Fruit fly (Drosophila melanogaster): ENCODE results near the gene Klp3A.

Klp3A gene

DNA sequence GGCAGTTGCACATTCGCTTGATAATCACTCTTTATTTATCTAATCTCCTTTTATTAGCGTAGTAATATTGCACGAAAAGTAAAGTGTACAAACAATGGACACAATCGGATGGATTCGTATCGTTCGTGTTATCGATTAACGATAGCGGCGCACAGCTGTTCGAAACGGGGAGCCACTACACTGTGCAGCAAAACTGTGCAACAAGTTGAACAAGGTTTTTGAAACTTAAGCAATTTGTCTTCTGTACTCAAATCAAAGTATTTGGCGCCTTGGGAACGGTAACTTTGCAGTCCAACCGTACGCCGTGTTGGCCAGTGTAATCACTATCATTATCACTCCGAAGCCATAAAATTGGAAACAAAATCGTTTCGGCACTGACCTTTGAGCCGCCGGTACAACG, 15.8 kb upstream of the Klp3A start, which contains the start of the genes Tsp3A and Seipin (continued):
- TF ChIP-seq CG33557 (GFP tag; optimal IDR thresholded peaks at IDR 0.05): peak; percentile 3
- no peak for TF ChIP-seq CG8478 (optimal IDR thresholded peaks at IDR 0.05)
- TF ChIP-seq ems (GFP tag; optimal IDR thresholded peaks at IDR 0.05): peak; percentile 76
- TF ChIP-seq Hr78 (GFP tag; optimal IDR thresholded peaks at IDR 0.05): peak in 1 of 2 experiments; percentile 71
- peak; percentile 47; the same call in 1 of the 2 replicates for TF ChIP-seq sim (GFP tag; IDR thresholded peaks at IDR 0.05)
- peak; percentile 96 for TF ChIP-seq Rfx (GFP tag; IDR thresholded peaks at IDR 0.05)
- peak; percentile 80 for TF ChIP-seq CG10209 (GFP tag; optimal IDR thresholded peaks at IDR 0.05)
- peak; percentile 73 for TF ChIP-seq CG17612 (GFP tag; IDR thresholded peaks at IDR 0.05)
- TF ChIP-seq CG4360 (GFP tag; IDR thresholded peaks at IDR 0.05): peak; percentile 59
- TF ChIP-seq CG8290 (GFP tag; optimal IDR thresholded peaks at IDR 0.05): peak; percentile 35
- TF ChIP-seq CG8290 (tag; optimal IDR thresholded peaks at IDR 0.05): peak in 1 of 2 experiments; percentile 98
- TF ChIP-seq CG16815 (GFP tag; optimal IDR thresholded peaks at IDR 0.05): peak; percentile 59
- peak; percentile 46 for TF ChIP-seq CG5245 (GFP tag; optimal IDR thresholded peaks at IDR 0.05)
- TF ChIP-seq org-1 (GFP tag; optimal IDR thresholded peaks at IDR 0.05): peak; percentile 83
- TF ChIP-seq Antp (GFP tag; optimal IDR thresholded peaks at IDR 0.05): peak; percentile 86
- TF ChIP-seq CG13296 (GFP tag; optimal IDR thresholded peaks at IDR 0.05): peak; percentile 89
- peak; percentile 65 for TF ChIP-seq Blimp-1 (GFP tag; optimal IDR thresholded peaks at IDR 0.05)
- TF ChIP-seq da (GFP tag; optimal IDR thresholded peaks at IDR 0.05): peak; percentile 69
- TF ChIP-seq Mes4 (GFP tag; optimal IDR thresholded peaks at IDR 0.05): peak; percentile 74
- TF ChIP-seq CG12659 (GFP tag; optimal IDR thresholded peaks at IDR 0.05): peak; percentile 88
- peak; percentile 84 for TF ChIP-seq pho (GFP tag; optimal IDR thresholded peaks at IDR 0.05)
- TF ChIP-seq en (GFP tag; optimal IDR thresholded peaks at IDR 0.05): peak; percentile 52
- peak; percentile 81 for TF ChIP-seq CG13424 (tag; optimal IDR thresholded peaks at IDR 0.05)
- peak; percentile 27 for TF ChIP-seq gfzf (GFP tag; optimal IDR thresholded peaks at IDR 0.05)
- TF ChIP-seq knrl (GFP tag; IDR thresholded peaks at IDR 0.05; ENCODE audit: partially characterized antibody): no peak
- peak; percentile 91 for TF ChIP-seq CG2678 (tag; optimal IDR thresholded peaks at IDR 0.05)
- peak; percentile 38 for TF ChIP-seq zen (tag; optimal IDR thresholded peaks at IDR 0.05)
- TF ChIP-seq Hand (GFP tag; optimal IDR thresholded peaks at IDR 0.05): peak; percentile 80
- peak; percentile 80 for TF ChIP-seq CG6813 (GFP tag; optimal IDR thresholded peaks at IDR 0.05)
- no peak for TF ChIP-seq CG18764 (GFP tag; optimal IDR thresholded peaks at IDR 0.05)
- TF ChIP-seq CG12299 (tag; optimal IDR thresholded peaks at IDR 0.05): peak; percentile 79
- peak; percentile 75 for TF ChIP-seq emc (GFP tag; optimal IDR thresholded peaks at IDR 0.05)
- peak; percentile 75 to 89 for TF ChIP-seq dpn (GFP tag; optimal IDR thresholded peaks at IDR 0.05)
- peak; percentile 83 for TF ChIP-seq CG1233 (GFP tag; optimal IDR thresholded peaks at IDR 0.05)
- peak; percentile 46 for TF ChIP-seq CG10462 (GFP tag; optimal IDR thresholded peaks at IDR 0.05)
- TF ChIP-seq tin (GFP tag; optimal IDR thresholded peaks at IDR 0.05): peak; percentile 65
- TF ChIP-seq CG31388 (GFP tag; optimal IDR thresholded peaks at IDR 0.05): peak; percentile 31
- TF ChIP-seq fd102C (GFP tag; optimal IDR thresholded peaks at IDR 0.05): no peak
- peak; percentile 94 for TF ChIP-seq vvl (GFP tag; IDR thresholded peaks at IDR 0.05)
- peak; percentile 75 for TF ChIP-seq CG1647 (GFP tag; optimal IDR thresholded peaks at IDR 0.05)
- TF ChIP-seq crp (GFP tag; optimal IDR thresholded peaks at IDR 0.05): peak; percentile 38 to 87
- no peak for TF ChIP-seq Kr (GFP tag; optimal IDR thresholded peaks at IDR 0.05)
- TF ChIP-seq CG34422 (GFP tag; IDR thresholded peaks at IDR 0.05): peak; percentile 94
- TF ChIP-seq ken (GFP tag; IDR thresholded peaks at IDR 0.05): peak; percentile 82; the same call in 2 of the 3 replicates
- peak; percentile 9 for TF ChIP-seq p53 (GFP tag; optimal IDR thresholded peaks at IDR 0.05)
- no peak for TF ChIP-seq CG17912 (GFP tag; optimal IDR thresholded peaks at IDR 0.05)
- TF ChIP-seq sens-2 (GFP tag; IDR thresholded peaks at IDR 0.05): peak; percentile 45
- TF ChIP-seq CG8765 (GFP tag; IDR thresholded peaks at IDR 0.05): peak; percentile 66; the same call in 1 of the 2 replicates
- peak; percentile 60 for TF ChIP-seq CG17186 (GFP tag; optimal IDR thresholded peaks at IDR 0.05)
- TF ChIP-seq TFAM (GFP tag; optimal IDR thresholded peaks at IDR 0.05): peak; percentile 9
- TF ChIP-seq CG16779 (GFP tag; IDR thresholded peaks at IDR 0.05): peak; percentile 92

Data from whole organism, embryonic.